Worm (Caenorhabditis elegans): ENCODE results near the gene F19G12.11.

F19G12.11 gene

DNA sequence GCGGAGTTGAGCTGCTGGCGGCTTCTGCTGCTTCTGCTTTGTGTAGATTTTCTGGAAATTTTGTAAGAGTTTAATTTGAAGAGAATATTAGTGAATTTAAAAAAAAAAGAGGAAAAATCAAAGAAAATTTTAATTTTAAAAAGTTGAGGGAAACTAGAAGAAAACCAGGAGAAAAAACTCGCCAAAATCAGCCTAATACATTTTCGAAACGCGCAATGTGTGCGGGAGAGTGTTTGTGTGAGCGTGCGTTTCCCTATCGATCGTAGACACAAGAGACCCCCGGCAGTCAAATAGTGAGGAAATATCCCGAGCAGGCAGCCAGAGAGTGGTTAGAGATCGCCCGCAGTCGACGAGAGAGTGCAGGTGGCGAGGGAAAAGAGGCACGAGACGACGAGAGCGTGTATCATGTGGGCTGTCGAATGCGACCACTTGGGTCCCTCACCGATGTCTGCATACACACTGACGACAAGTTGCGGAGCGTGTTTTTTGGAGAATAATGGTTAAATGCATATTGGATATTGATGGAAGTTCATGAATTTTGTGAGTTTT lies 20.3 kb upstream of the F19G12.11 start, which contains the start of gene zfp-3 (continued):
- peak; percentile 96 for TF ChIP-seq F16B12.6 (tag; optimal IDR thresholded peaks at IDR 0.05)
- peak; percentile 89 for TF ChIP-seq zip-4 (GFP tag; optimal IDR thresholded peaks at IDR 0.05)
- TF ChIP-seq grh-1 (GFP tag; IDR thresholded peaks at IDR 0.05): peak; percentile 91
- peak; percentile 16 for TF ChIP-seq ces-1 (GFP tag; optimal IDR thresholded peaks at IDR 0.05)
- TF ChIP-seq mdl-1 (tag; optimal IDR thresholded peaks at IDR 0.05): peak; percentile 87 to 98
- TF ChIP-seq unc-62 (GFP tag; optimal IDR thresholded peaks at IDR 0.05): peak; percentile 59
- peak; percentile 96 for TF ChIP-seq jun-1 (tag; optimal IDR thresholded peaks at IDR 0.05)
- no peak for TF ChIP-seq efl-3 (GFP tag; optimal IDR thresholded peaks at IDR 0.05)
- TF ChIP-seq lin-35 (GFP tag; optimal IDR thresholded peaks at IDR 0.05): peak; percentile 86 to 90
- TF ChIP-seq sptf-1 (tag; optimal IDR thresholded peaks at IDR 0.05): no peak
- peak; percentile 3 for TF ChIP-seq hlh-4 (tag; optimal IDR thresholded peaks at IDR 0.05)
- no peak for TF ChIP-seq nhr-28 (tag; optimal IDR thresholded peaks at IDR 0.05)
- peak; percentile 55 for TF ChIP-seq unc-130 (tag; optimal IDR thresholded peaks at IDR 0.05)
- peak; percentile 97 for TF ChIP-seq ztf-4 (tag; optimal IDR thresholded peaks at IDR 0.05)
- TF ChIP-seq ceh-63 (GFP tag; optimal IDR thresholded peaks at IDR 0.05): no peak
- TF ChIP-seq nhr-90 (tag; optimal IDR thresholded peaks at IDR 0.05; ENCODE audit: poor library complexity): peak; percentile 95
- TF ChIP-seq fos-1 (tag; optimal IDR thresholded peaks at IDR 0.05): peak; percentile 95
- peak; percentile 64 for TF ChIP-seq lin-39 (tag; optimal IDR thresholded peaks at IDR 0.05)
- peak; percentile 85 to 96 for TF ChIP-seq efl-1 (optimal IDR thresholded peaks at IDR 0.05)
- TF ChIP-seq efl-1 (GFP tag; optimal IDR thresholded peaks at IDR 0.05 in 1 of 2): peak; percentile 66 to 97
- TF ChIP-seq tbx-2 (tag; optimal IDR thresholded peaks at IDR 0.05): peak; percentile 98
- TF ChIP-seq sox-4 (tag; optimal IDR thresholded peaks at IDR 0.05): peak; percentile 85
- peak; percentile 99 for TF ChIP-seq skn-1 (tag; optimal IDR thresholded peaks at IDR 0.05)
- peak; percentile 87 for TF ChIP-seq mab-9 (GFP tag; IDR thresholded peaks at IDR 0.05)
- peak; percentile 88 for TF ChIP-seq ceh-88 (GFP tag; IDR thresholded peaks at IDR 0.05)
- no peak for TF ChIP-seq tlp-1 (tag; optimal IDR thresholded peaks at IDR 0.05)
- no peak for TF ChIP-seq alr-1 (tag; optimal IDR thresholded peaks at IDR 0.05; ENCODE audit: borderline replicate concordance)
- peak; percentile 72 to 77 (median 73) for TF ChIP-seq dpl-1 (GFP tag; optimal IDR thresholded peaks at IDR 0.05)
- peak; percentile 99 for TF ChIP-seq nhr-20 (tag; optimal IDR thresholded peaks at IDR 0.05)
- peak; percentile 91 for TF ChIP-seq isw-1 (GFP tag; IDR thresholded peaks at IDR 0.05)
- peak; percentile 89 to 93 for TF ChIP-seq lsy-2 (tag; optimal IDR thresholded peaks at IDR 0.05)
- TF ChIP-seq lir-3 (tag; optimal IDR thresholded peaks at IDR 0.05; ENCODE audit: poor library complexity): peak; percentile 89
- peak; percentile 98 for TF ChIP-seq fkh-8 (tag; optimal IDR thresholded peaks at IDR 0.05)
- no peak for TF ChIP-seq Y116A8C.19 (tag; optimal IDR thresholded peaks at IDR 0.05; ENCODE audit: borderline replicate concordance)
- peak; percentile 83 for TF ChIP-seq nhr-11 (tag; optimal IDR thresholded peaks at IDR 0.05)
- peak; percentile 58 for TF ChIP-seq vab-15 (tag; optimal IDR thresholded peaks at IDR 0.05)
- no peak for TF ChIP-seq C34B4.2 (tag; optimal IDR thresholded peaks at IDR 0.05)
- peak; percentile 42 for TF ChIP-seq zag-1 (tag; optimal IDR thresholded peaks at IDR 0.05)
- no peak for TF ChIP-seq hlh-17 (GFP tag; optimal IDR thresholded peaks at IDR 0.05; ENCODE audit: borderline replicate concordance)
- TF ChIP-seq unc-86 (tag; optimal IDR thresholded peaks at IDR 0.05): peak; percentile 96
- TF ChIP-seq swsn-7 (tag; optimal IDR thresholded peaks at IDR 0.05): peak; percentile 98
- TF ChIP-seq egl-27 (tag; optimal IDR thresholded peaks at IDR 0.05): peak; percentile 36 to 90
- peak; percentile 54 for TF ChIP-seq pqm-1 (tag; optimal IDR thresholded peaks at IDR 0.05)
- peak; percentile 88 for TF ChIP-seq ceh-8 (GFP tag; optimal IDR thresholded peaks at IDR 0.05)
- TF ChIP-seq nhr-76 (tag; optimal IDR thresholded peaks at IDR 0.05): no peak
- peak; percentile 89 for TF ChIP-seq aly-2 (tag; optimal IDR thresholded peaks at IDR 0.05)
- peak; percentile 95 for TF ChIP-seq mep-1 (tag; optimal IDR thresholded peaks at IDR 0.05)
- peak; percentile 81 for TF ChIP-seq hpl-2 (GFP tag; optimal IDR thresholded peaks at IDR 0.05)
- TF ChIP-seq xbp-1 (tag; optimal IDR thresholded peaks at IDR 0.05): peak; percentile 96
- no peak for TF ChIP-seq pag-3 (tag; optimal IDR thresholded peaks at IDR 0.05; ENCODE audit: borderline replicate concordance, insufficient read depth)
- peak; percentile 78 for TF ChIP-seq mef-2 (tag; optimal IDR thresholded peaks at IDR 0.05)
- TF ChIP-seq unc-98 (GFP tag; IDR thresholded peaks at IDR 0.05): peak; percentile 69
